Fruit fly (Drosophila melanogaster): ENCODE data around the gene CG32344.

- TF ChIP-seq Ets98B (GFP tag; IDR thresholded peaks at IDR 0.05), result peak; percentile 18; the same call in 1 of the 2 replicates
- TF ChIP-seq CG10348 (GFP tag; IDR thresholded peaks at IDR 0.05), result no peak
- no peak for TF ChIP-seq CG8301 (tag; optimal IDR thresholded peaks at IDR 0.05)
- TF ChIP-seq CG4496 (GFP tag; IDR thresholded peaks at IDR 0.05), result peak; percentile 57; the same call in 2 of the 3 replicates
These were observed 42.2 kb downstream of the CG32344 start for dm6 chr3L:282276-282675.

Measured in whole organism, pupa.